Fruit fly (Drosophila melanogaster) whole organism, pupa: ENCODE measurements around the gene Ets97D.

ENCODE experiments used
- CG10348 ChIP-seq: fragments of 200-800 bp; sonication (Bioruptor generic); IDR thresholded peaks from 2 replicates; pipeline ENCODE4 v1.3.6; 2022; ENCODE audit warnings: missing biosample characterization, missing genetic modification characterization
- CG12605 ChIP-seq: fragments of 200-800 bp; sonication (Bioruptor generic); IDR thresholded peaks from 2 replicates; pipeline ENCODE4 v1.3.6; 2022; ENCODE audit warnings: missing biosample characterization, missing genetic modification characterization
- CG13204 ChIP-seq: fragments of 200-800 bp; sonication (Bioruptor generic); optimal IDR thresholded peaks from 2 replicates; lab custom pipeline; 2018; ENCODE audit warnings: missing biosample characterization, mild to moderate bottlenecking, missing genetic modification characterization, moderate library complexity
- CG14655 ChIP-seq: fragments of 200-800 bp; sonication (Bioruptor generic); optimal IDR thresholded peaks from 3 replicates; lab custom pipeline; 2017; ENCODE audit warnings: mild to moderate bottlenecking, missing biosample characterization, missing genetic modification reagents, missing genetic modification characterization
- CG15710 ChIP-seq: fragments of 200-800 bp; sonication (Bioruptor generic); optimal IDR thresholded peaks from 2 replicates; lab custom pipeline; 2018; ENCODE audit warnings: missing biosample characterization, mild to moderate bottlenecking, missing genetic modification characterization, moderate library complexity
- CG17806 ChIP-seq: fragments of 200-800 bp; sonication (Bioruptor generic); optimal IDR thresholded peaks from 2 replicates; lab custom pipeline; 2018; ENCODE audit warnings: missing biosample characterization, mild to moderate bottlenecking, missing genetic modification characterization, moderate library complexity
- CG32121 ChIP-seq: fragments of 200-800 bp; sonication (Bioruptor generic); IDR thresholded peaks from 2 replicates; pipeline ENCODE4 v1.3.6; 2022; ENCODE audit warnings: missing biosample characterization, missing genetic modification characterization
- CG34367 ChIP-seq: fragments of 200-800 bp; sonication (Bioruptor generic); optimal IDR thresholded peaks from 2 replicates; lab custom pipeline; 2018; ENCODE audit warnings: missing biosample characterization, mild to moderate bottlenecking, missing genetic modification characterization
- CG4496 ChIP-seq: fragments of 200-800 bp; sonication (Bioruptor generic); IDR thresholded peaks from 3 replicates; pipeline ENCODE4 v1.3.6; 2022; ENCODE audit warnings: missing biosample characterization, missing genetic modification characterization
- CG8159 ChIP-seq: fragments of 200-800 bp; sonication (Bioruptor generic); optimal IDR thresholded peaks from 3 replicates; lab custom pipeline; 2018; ENCODE audit warnings: missing biosample characterization, mild to moderate bottlenecking, missing genetic modification characterization, moderate library complexity
- CG8301 ChIP-seq: fragments of 200-800 bp; sonication (Bioruptor generic); optimal IDR thresholded peaks from 2 replicates; lab custom pipeline; 2018; ENCODE audit warnings: missing biosample characterization, mild to moderate bottlenecking, missing genetic modification characterization
- CG9948 ChIP-seq: fragments of 200-800 bp; sonication (Bioruptor generic); optimal IDR thresholded peaks from 2 replicates; lab custom pipeline; 2018; ENCODE audit warnings: missing biosample characterization, mild to moderate bottlenecking, missing genetic modification characterization, moderate library complexity
- D1 ChIP-seq: fragments of 200-800 bp; sonication (Bioruptor generic); optimal IDR thresholded peaks from 2 replicates; lab custom pipeline; 2018; ENCODE audit warnings: missing biosample characterization, mild to moderate bottlenecking, missing genetic modification characterization, moderate library complexity
- EcR ChIP-seq: fragments of 200-800 bp; sonication (Bioruptor generic); optimal IDR thresholded peaks from 3 replicates; lab custom pipeline; 2019; ENCODE audit warnings: missing biosample characterization, missing genetic modification characterization, mild to moderate bottlenecking, moderate library complexity, missing genetic modification reagents
- Ets98B ChIP-seq: fragments of 200-800 bp; sonication (Bioruptor generic); IDR thresholded peaks from 2 replicates; pipeline ENCODE4 v1.3.6; 2022; ENCODE audit warnings: missing biosample characterization, missing genetic modification characterization
- Pif1A ChIP-seq: fragments of 200-800 bp; sonication (Bioruptor generic); optimal IDR thresholded peaks from 3 replicates; lab custom pipeline; 2016; ENCODE audit warnings: missing biosample characterization, missing genetic modification characterization
- Pif1B ChIP-seq: fragments of 200-800 bp; sonication (Bioruptor generic); optimal IDR thresholded peaks from 3 replicates; lab custom pipeline; 2016; ENCODE audit warnings: missing biosample characterization, missing genetic modification characterization
- Snoo ChIP-seq: fragments of 200-800 bp; sonication (Bioruptor generic); optimal IDR thresholded peaks from 3 replicates; lab custom pipeline; 2017; ENCODE audit warnings: missing biosample characterization, mild to moderate bottlenecking, missing genetic modification characterization, inconsistent platforms
- fd96Ca ChIP-seq: fragments of 200-800 bp; sonication (Bioruptor generic); IDR thresholded peaks from 3 replicates; pipeline ENCODE4 v1.3.6; 2022; ENCODE audit warnings: missing biosample characterization, missing genetic modification characterization
- gl ChIP-seq: fragments of 200-800 bp; sonication (Bioruptor generic); optimal IDR thresholded peaks from 2 replicates; lab custom pipeline; 2018; ENCODE audit warnings: missing biosample characterization, mild to moderate bottlenecking, missing genetic modification characterization
- rn ChIP-seq: fragments of 200-800 bp; sonication (Bioruptor generic); IDR thresholded peaks from 2 replicates; pipeline ENCODE4 v1.3.6; 2022; ENCODE audit warnings: missing biosample characterization, missing genetic modification characterization

The Ets97D gene

DNA sequence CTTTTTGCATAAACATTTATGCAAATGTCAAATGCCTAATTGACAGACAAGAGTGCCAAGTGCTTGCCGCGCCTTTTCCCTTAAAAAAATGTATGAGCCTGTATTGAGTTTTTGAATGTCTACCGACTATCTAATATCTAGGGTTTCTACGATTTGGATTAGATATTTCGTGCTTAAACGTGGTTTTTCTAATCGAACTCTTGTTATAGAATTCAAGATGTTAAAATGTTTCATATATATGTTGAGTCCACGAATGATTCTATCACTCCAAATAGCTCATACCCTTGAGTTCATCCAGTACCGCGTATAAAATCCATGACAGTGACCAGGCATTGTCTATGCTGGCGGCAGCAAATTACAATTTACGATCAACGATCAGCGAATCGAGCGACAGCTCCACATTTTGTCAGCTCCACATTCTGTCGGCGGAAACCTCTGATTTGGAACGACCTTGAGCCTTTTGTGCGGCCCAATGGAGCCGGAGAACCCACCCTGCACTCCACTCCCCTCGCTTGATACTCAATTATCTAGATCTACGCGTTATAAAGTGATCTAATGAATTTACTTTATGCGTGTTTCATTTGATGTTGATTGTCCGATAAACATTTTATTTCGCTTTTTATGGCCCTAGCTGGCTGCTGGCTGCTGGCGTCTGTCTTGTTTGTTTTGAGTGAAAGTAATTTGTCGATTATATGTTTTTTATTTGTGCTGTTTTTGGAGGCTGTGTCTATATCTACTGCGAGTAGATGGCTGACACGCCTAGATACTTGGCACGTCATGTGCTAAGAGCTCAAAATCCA lies 5.8 kb downstream of the Ets97D start:
- TF ChIP-seq Snoo (tag; lab: Kevin White, UChicago): no peak
- TF ChIP-seq CG17806 (tag; lab: Kevin White, UChicago): no peak
- TF ChIP-seq CG10348 (GFP tag; lab: Robert Waterston, UW): no peak
- TF ChIP-seq CG12605 (GFP tag; lab: Robert Waterston, UW): no peak
- peak; percentile 39; the same call in 1 of the 3 replicates for TF ChIP-seq fd96Ca (GFP tag; lab: Robert Waterston, UW)
- TF ChIP-seq Ets98B (GFP tag; lab: Robert Waterston, UW): no peak
- TF ChIP-seq CG4496 (GFP tag; lab: Robert Waterston, UW): peak; percentile 16; the same call in 1 of the 3 replicates
- TF ChIP-seq CG15710 (tag; lab: Kevin White, UChicago): no peak
- no peak for TF ChIP-seq D1 (tag; lab: Kevin White, UChicago)
- 0 out of 2 replicates have a peak, but pooled peaks have one; percentile 13 for TF ChIP-seq CG32121 (GFP tag; lab: Robert Waterston, UW)
- no peak for TF ChIP-seq CG34367 (tag; lab: Kevin White, UChicago)
- no peak for TF ChIP-seq CG8301 (tag; lab: Kevin White, UChicago)
- TF ChIP-seq rn (GFP tag; lab: Robert Waterston, UW): no peak
- TF ChIP-seq CG9948 (tag; lab: Kevin White, UChicago): no peak
- TF ChIP-seq EcR: no peak
- no peak for TF ChIP-seq Pif1B (GFP tag; lab: Kevin White, UChicago)

- no peak for TF ChIP-seq fd96Ca (GFP tag; lab: Robert Waterston, UW)
- no peak for TF ChIP-seq gl (tag; lab: Kevin White, UChicago)
- no peak for TF ChIP-seq Snoo (tag; lab: Kevin White, UChicago)
Measured at dm6 chr3R:26906034-26906433, 6.7 kb downstream of the Ets97D start.

DNA sequence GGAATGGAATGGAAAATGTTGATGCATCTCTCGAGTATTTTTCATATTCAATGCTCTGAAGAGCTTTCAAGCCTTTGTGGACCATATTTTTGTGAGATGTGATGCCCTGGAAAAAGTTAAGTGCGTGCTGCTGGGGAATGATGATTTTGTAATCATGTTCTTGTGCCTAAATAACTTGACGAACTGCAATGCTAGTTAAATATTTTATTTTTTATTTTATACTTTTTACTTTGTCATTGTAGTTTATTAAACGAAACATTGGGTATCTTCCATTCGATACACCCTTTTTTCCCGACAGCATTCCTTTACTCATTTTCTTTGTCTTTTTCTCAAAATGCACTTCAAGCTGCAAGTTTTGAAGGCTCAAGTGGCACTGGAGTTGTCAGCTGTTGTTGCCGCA lies 12.7 kb downstream of the Ets97D start:
- no peak for TF ChIP-seq CG13204 (GFP tag; lab: Kevin White, UChicago)
- no peak for TF ChIP-seq gl (tag; lab: Kevin White, UChicago)
- TF ChIP-seq Pif1A (GFP tag; lab: Kevin White, UChicago): peak; percentile 58
- no peak for TF ChIP-seq EcR
- TF ChIP-seq CG9948 (tag; lab: Kevin White, UChicago): peak; percentile 20
- TF ChIP-seq Pif1B (GFP tag; lab: Kevin White, UChicago): peak; percentile 55
- peak; percentile 37 for TF ChIP-seq CG8301 (tag; lab: Kevin White, UChicago)
- TF ChIP-seq CG15710 (tag; lab: Kevin White, UChicago): peak; percentile 36
- 0 out of 2 replicates have a peak, but pooled peaks have one; percentile 3 for TF ChIP-seq rn (GFP tag; lab: Robert Waterston, UW)
- peak; percentile 42 for TF ChIP-seq CG17806 (tag; lab: Kevin White, UChicago)
- peak; percentile 48 for TF ChIP-seq CG14655 (GFP tag; lab: Kevin White, UChicago)
- no peak for TF ChIP-seq CG10348 (GFP tag; lab: Robert Waterston, UW)
- no peak for TF ChIP-seq fd96Ca (GFP tag; lab: Robert Waterston, UW)
- peak; percentile 68 for TF ChIP-seq Ets98B (GFP tag; lab: Robert Waterston, UW)
- peak; percentile 0 for TF ChIP-seq CG34367 (tag; lab: Kevin White, UChicago)
- 0 out of 2 replicates have a peak, but pooled peaks have one; percentile 36 for TF ChIP-seq CG12605 (GFP tag; lab: Robert Waterston, UW)
- TF ChIP-seq CG8159 (tag; lab: Kevin White, UChicago): peak; percentile 47
- no peak for TF ChIP-seq D1 (tag; lab: Kevin White, UChicago)
- TF ChIP-seq Snoo (tag; lab: Kevin White, UChicago): no peak
- TF ChIP-seq CG32121 (GFP tag; lab: Robert Waterston, UW): 0 out of 2 replicates have a peak, but pooled peaks have one; percentile 48
- peak; percentile 73 for TF ChIP-seq CG4496 (GFP tag; lab: Robert Waterston, UW)

- TF ChIP-seq CG8159 (tag; lab: Kevin White, UChicago) (no peak), CG9948 (tag; lab: Kevin White, UChicago) (no peak), CG8301 (tag; lab: Kevin White, UChicago) (no peak), Pif1A (GFP tag; lab: Kevin White, UChicago) (no peak), gl (tag; lab: Kevin White, UChicago) (no peak), CG32121 (GFP tag; lab: Robert Waterston, UW) (no peak), EcR (no peak), fd96Ca (GFP tag; lab: Robert Waterston, UW) (no peak), CG14655 (GFP tag; lab: Kevin White, UChicago) (no peak), CG15710 (tag; lab: Kevin White, UChicago) (no peak), Pif1B (GFP tag; lab: Kevin White, UChicago) (no peak), CG34367 (tag; lab: Kevin White, UChicago) (no peak), Ets98B (GFP tag; lab: Robert Waterston, UW) (no peak), Snoo (tag; lab: Kevin White, UChicago) (no peak), CG12605 (GFP tag; lab: Robert Waterston, UW) (no peak), CG17806 (tag; lab: Kevin White, UChicago) (no peak), CG13204 (GFP tag; lab: Kevin White, UChicago) (no peak), CG4496 (GFP tag; lab: Robert Waterston, UW) (no peak), D1 (tag; lab: Kevin White, UChicago) (no peak)
- TF ChIP-seq, all 21 proteins: peak for 0
Measured at dm6 chr3R:26897302-26897701, 15.4 kb downstream of the Ets97D start.

DNA sequence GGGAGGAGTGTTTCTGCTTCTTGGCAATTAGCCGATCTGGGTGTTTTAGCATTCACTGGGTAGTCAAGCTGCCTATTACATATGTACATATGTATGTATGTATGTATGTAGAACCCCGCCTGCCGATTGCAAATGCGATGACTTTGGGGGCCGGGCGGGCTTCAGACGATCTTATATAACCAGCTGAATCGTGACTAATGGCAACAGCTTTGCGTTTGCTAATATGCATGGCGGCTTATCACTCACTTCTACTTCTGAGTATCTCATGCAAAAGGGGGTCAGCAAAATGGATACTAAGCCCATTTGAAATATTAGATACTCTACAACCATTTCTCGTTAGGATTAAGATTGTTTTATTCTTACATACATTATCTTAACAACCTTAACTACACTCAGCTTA lies 16.4 kb downstream of the Ets97D start:
- no peak for TF ChIP-seq Pif1A (GFP tag; lab: Kevin White, UChicago)
- TF ChIP-seq CG17806 (tag; lab: Kevin White, UChicago): no peak
- no peak for TF ChIP-seq CG10348 (GFP tag; lab: Robert Waterston, UW)
- no peak for TF ChIP-seq CG34367 (tag; lab: Kevin White, UChicago)
